Worm (Caenorhabditis elegans): ENCODE results near the gene Y38C1AA.12.

The Y38C1AA.12 gene

ce11 chrIV:164777-165176, 27.3 kb upstream of the Y38C1AA.12 start, which contains the start of gene cutl-24:
Gene cutl-24, plus strand, starts transcription at chrIV:165077.
- TF ChIP-seq ztf-11 (tag; optimal IDR thresholded peaks at IDR 0.05) (no peak), tbx-8 (GFP tag; optimal IDR thresholded peaks at IDR 0.05) (no peak), nhr-12 (tag; optimal IDR thresholded peaks at IDR 0.05) (no peak), ceh-39 (tag; optimal IDR thresholded peaks at IDR 0.05) (no peak), blmp-1 (tag; optimal IDR thresholded peaks at IDR 0.05) (no peak), lsy-2 (tag; optimal IDR thresholded peaks at IDR 0.05) (no peak), nhr-76 (tag; optimal IDR thresholded peaks at IDR 0.05) (no peak), sem-2 (GFP tag; optimal IDR thresholded peaks at IDR 0.05) (no peak), unc-39 (tag; optimal IDR thresholded peaks at IDR 0.05) (no peak), mab-5 (tag; optimal IDR thresholded peaks at IDR 0.05) (no peak), ceh-43 (GFP tag; optimal IDR thresholded peaks at IDR 0.05) (no peak), lin-13 (tag; optimal IDR thresholded peaks at IDR 0.05) (no peak), hlh-1 (tag; optimal IDR thresholded peaks at IDR 0.05) (no peak), unc-120 (tag; optimal IDR thresholded peaks at IDR 0.05; ENCODE audit: poor library complexity, severe bottlenecking) (no peak), nhr-2 (tag; optimal IDR thresholded peaks at IDR 0.05) (no peak)

- TF ChIP-seq M03D4.4 (tag; optimal IDR thresholded peaks at IDR 0.05), result no peak
Measured at ce11 chrIV:171036-171435, 21.0 kb upstream of the Y38C1AA.12 start.

ce11 chrIV:172990-173389, 19.1 kb upstream of the Y38C1AA.12 start:
- TF ChIP-seq ham-2 (GFP tag; optimal IDR thresholded peaks at IDR 0.05), result peak; percentile 18
- TF ChIP-seq cnd-1 (tag; optimal IDR thresholded peaks at IDR 0.05), result peak; percentile 63
- peak; percentile 87 for TF ChIP-seq nhr-2 (tag; optimal IDR thresholded peaks at IDR 0.05)
- no peak for TF ChIP-seq hlh-1 (tag; optimal IDR thresholded peaks at IDR 0.05)
- no peak for TF ChIP-seq ces-1 (GFP tag; optimal IDR thresholded peaks at IDR 0.05)
- TF ChIP-seq bed-3 (GFP tag; optimal IDR thresholded peaks at IDR 0.05), result no peak
- peak; percentile 37 for TF ChIP-seq mls-2 (tag; optimal IDR thresholded peaks at IDR 0.05)

- no peak for TF ChIP-seq blmp-1 (tag; optimal IDR thresholded peaks at IDR 0.05)
- no peak for TF ChIP-seq ztf-11 (tag; optimal IDR thresholded peaks at IDR 0.05)
- TF ChIP-seq sem-2 (GFP tag; optimal IDR thresholded peaks at IDR 0.05), result no peak
- TF ChIP-seq mab-5 (tag; optimal IDR thresholded peaks at IDR 0.05), result no peak
- no peak for TF ChIP-seq lin-13 (tag; optimal IDR thresholded peaks at IDR 0.05)
- TF ChIP-seq ham-2 (GFP tag; optimal IDR thresholded peaks at IDR 0.05), result no peak
- no peak for TF ChIP-seq tbx-8 (GFP tag; optimal IDR thresholded peaks at IDR 0.05)
- no peak for TF ChIP-seq cnd-1 (tag; optimal IDR thresholded peaks at IDR 0.05)
- TF ChIP-seq elt-1 (tag; optimal IDR thresholded peaks at IDR 0.05; ENCODE audit: borderline replicate concordance, insufficient read depth), result no peak
- no peak for TF ChIP-seq nhr-12 (tag; optimal IDR thresholded peaks at IDR 0.05)
- TF ChIP-seq mep-1 (tag; optimal IDR thresholded peaks at IDR 0.05), result no peak
- TF ChIP-seq nhr-2 (tag; optimal IDR thresholded peaks at IDR 0.05), result peak; percentile 77
- TF ChIP-seq nhr-28 (tag; optimal IDR thresholded peaks at IDR 0.05), result no peak
- no peak for TF ChIP-seq M03D4.4 (tag; optimal IDR thresholded peaks at IDR 0.05)
- peak; percentile 64 for TF ChIP-seq unc-62 (GFP tag; optimal IDR thresholded peaks at IDR 0.05)
- TF ChIP-seq mls-2 (tag; optimal IDR thresholded peaks at IDR 0.05), result peak; percentile 19
- TF ChIP-seq lin-32 (GFP tag; optimal IDR thresholded peaks at IDR 0.05), result no peak
- TF ChIP-seq flh-1 (GFP tag; optimal IDR thresholded peaks at IDR 0.05), result no peak
- peak; percentile 4 for TF ChIP-seq pha-4 (tag; optimal IDR thresholded peaks at IDR 0.05)
- no peak for TF ChIP-seq ceh-43 (GFP tag; optimal IDR thresholded peaks at IDR 0.05)
- no peak for TF ChIP-seq elt-3 (tag; optimal IDR thresholded peaks at IDR 0.05)
Measured at ce11 chrIV:174115-174514, 17.9 kb upstream of the Y38C1AA.12 start.

- TF ChIP-seq zip-8 (tag; optimal IDR thresholded peaks at IDR 0.05) (no peak), drap-1 (GFP tag; optimal IDR thresholded peaks at IDR 0.05) (peak; percentile 46), ces-1 (GFP tag; optimal IDR thresholded peaks at IDR 0.05) (no peak), nhr-28 (tag; optimal IDR thresholded peaks at IDR 0.05) (no peak), M03D4.4 (tag; optimal IDR thresholded peaks at IDR 0.05) (peak; percentile 14), ztf-11 (tag; optimal IDR thresholded peaks at IDR 0.05) (peak; percentile 56), elt-3 (tag; optimal IDR thresholded peaks at IDR 0.05) (no peak), unc-39 (tag; optimal IDR thresholded peaks at IDR 0.05) (no peak), mab-5 (tag; optimal IDR thresholded peaks at IDR 0.05) (no peak), lin-32 (GFP tag; optimal IDR thresholded peaks at IDR 0.05) (peak; percentile 59), nhr-237 (tag; optimal IDR thresholded peaks at IDR 0.05) (no peak), snpc-4 (tag; optimal IDR thresholded peaks at IDR 0.05) (no peak), ceh-43 (GFP tag; optimal IDR thresholded peaks at IDR 0.05) (peak; percentile 81), nhr-2 (tag; optimal IDR thresholded peaks at IDR 0.05) (peak; percentile 99), mls-2 (tag; optimal IDR thresholded peaks at IDR 0.05) (peak; percentile 89), pha-4 (tag; optimal IDR thresholded peaks at IDR 0.05) (no peak), flh-1 (GFP tag; optimal IDR thresholded peaks at IDR 0.05) (peak; percentile 15), lsy-2 (tag; optimal IDR thresholded peaks at IDR 0.05) (no peak), tbx-8 (GFP tag; optimal IDR thresholded peaks at IDR 0.05) (peak; percentile 6), unc-62 (GFP tag; optimal IDR thresholded peaks at IDR 0.05) (peak; percentile 65), lin-13 (tag; optimal IDR thresholded peaks at IDR 0.05) (peak; percentile 27), sptf-1 (tag; optimal IDR thresholded peaks at IDR 0.05) (peak; percentile 86), cnd-1 (tag; optimal IDR thresholded peaks at IDR 0.05) (peak; percentile 90), ham-2 (GFP tag; optimal IDR thresholded peaks at IDR 0.05) (peak; percentile 29)
Measured at ce11 chrIV:175698-176097, 16.4 kb upstream of the Y38C1AA.12 start.

Measured in whole organism, mixed stage, embryonic.